Fruit fly (Drosophila melanogaster): ENCODE measurements around the gene CG34404.

Gene CG34404

DNA sequence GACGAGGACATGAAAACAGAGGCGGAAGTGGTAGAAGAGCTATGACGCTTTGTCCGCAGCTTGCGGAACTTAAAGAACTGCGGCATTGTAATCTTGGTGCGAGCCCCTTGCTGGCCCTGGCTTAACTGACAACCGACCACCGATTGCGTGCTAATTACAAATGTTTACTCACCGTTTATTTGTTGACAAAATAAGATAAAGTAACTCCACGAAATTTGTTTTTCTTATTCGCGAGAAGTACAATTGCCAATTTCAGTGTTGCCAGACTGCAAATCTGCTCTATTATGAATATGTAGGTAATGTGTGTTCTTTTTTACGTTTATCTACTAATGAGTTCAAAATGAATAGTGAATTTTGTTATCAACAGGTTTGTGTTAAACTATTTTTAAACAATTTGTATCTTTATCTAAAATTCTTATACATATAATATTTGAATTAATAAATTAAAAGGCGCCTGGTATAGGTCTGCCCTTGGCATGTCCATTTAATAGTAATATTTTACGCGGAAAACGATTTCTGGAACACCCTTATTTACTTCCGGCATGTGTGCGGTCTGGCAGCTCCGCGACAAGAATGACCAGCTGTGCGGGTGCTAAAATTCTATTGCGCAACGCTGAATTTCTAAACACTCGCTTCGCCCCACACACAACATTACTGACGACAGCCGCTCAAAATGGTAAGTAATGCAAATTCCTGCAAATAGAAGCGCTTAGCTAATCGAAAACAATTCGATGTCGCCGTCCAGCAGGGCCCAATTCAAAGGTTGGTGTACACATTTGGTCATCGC lies 10.6 kb downstream of the CG34404 start, which contains the start of the genes Atg4b and Hibch:
Gene Atg4b, minus strand, starts transcription at position 280 of the 787 bp plus-strand sequence.
Gene Hibch, plus strand, starts transcription at position 585 of the 787 bp plus-strand sequence.
- TF ChIP-seq EcR (GFP tag; optimal IDR thresholded peaks at IDR 0.05), result peak; percentile 17
- no peak for TF ChIP-seq D1 (tag; optimal IDR thresholded peaks at IDR 0.05)
- TF ChIP-seq fd96Ca (GFP tag; IDR thresholded peaks at IDR 0.05), result peak; percentile 75; the same call in 2 of the 3 replicates
- TF ChIP-seq CG34367 (tag; optimal IDR thresholded peaks at IDR 0.05), result peak; percentile 68
- no peak for TF ChIP-seq CG13204 (GFP tag; optimal IDR thresholded peaks at IDR 0.05)
- peak; percentile 63 for TF ChIP-seq Snoo (tag; optimal IDR thresholded peaks at IDR 0.05)
- TF ChIP-seq CG15710 (tag; optimal IDR thresholded peaks at IDR 0.05), result peak; percentile 84
- no peak for TF ChIP-seq CG8301 (tag; optimal IDR thresholded peaks at IDR 0.05)
- TF ChIP-seq CG8159 (tag; optimal IDR thresholded peaks at IDR 0.05), result peak; percentile 89
- TF ChIP-seq CG10348 (GFP tag; IDR thresholded peaks at IDR 0.05), result 0 out of 2 replicates have a peak, but pooled peaks have one; percentile 20
- peak; percentile 75 for TF ChIP-seq Ets98B (GFP tag; IDR thresholded peaks at IDR 0.05)
- TF ChIP-seq CG12605 (GFP tag; IDR thresholded peaks at IDR 0.05), result 0 out of 2 replicates have a peak, but pooled peaks have one; percentile 26
- peak; percentile 46; the same call in 1 of the 2 replicates for TF ChIP-seq rn (GFP tag; IDR thresholded peaks at IDR 0.05)
- TF ChIP-seq CG17806 (tag; optimal IDR thresholded peaks at IDR 0.05), result peak; percentile 83
- TF ChIP-seq CG4496 (GFP tag; IDR thresholded peaks at IDR 0.05), result peak; percentile 81
- TF ChIP-seq gl (tag; optimal IDR thresholded peaks at IDR 0.05), result peak; percentile 55
- no peak for TF ChIP-seq Pif1B (GFP tag; optimal IDR thresholded peaks at IDR 0.05)
- peak; percentile 72 for TF ChIP-seq CG32121 (GFP tag; IDR thresholded peaks at IDR 0.05)
- no peak for TF ChIP-seq Pif1A (GFP tag; optimal IDR thresholded peaks at IDR 0.05)
- peak; percentile 77 for TF ChIP-seq CG9948 (tag; optimal IDR thresholded peaks at IDR 0.05)
- TF ChIP-seq CG14655 (GFP tag; optimal IDR thresholded peaks at IDR 0.05), result no peak

DNA sequence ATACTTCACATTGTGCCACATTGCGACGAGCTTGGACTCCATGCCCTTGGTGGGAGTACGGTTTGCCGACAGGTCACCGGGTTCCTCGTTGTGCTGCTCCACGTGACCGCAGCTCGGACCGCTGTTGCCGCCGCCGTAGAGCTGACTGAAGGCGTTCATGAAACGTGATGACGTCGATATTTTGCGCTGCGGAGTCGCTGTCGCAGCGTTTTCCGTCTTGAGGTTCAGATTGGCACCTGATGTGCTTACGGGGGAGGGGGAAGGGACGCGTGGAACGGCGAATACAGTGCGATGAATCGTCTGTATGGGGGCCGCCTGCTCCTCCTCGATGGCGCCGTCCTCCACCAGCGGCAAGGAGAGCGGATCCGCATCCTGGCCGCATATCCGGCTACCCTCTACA lies 11.3 kb downstream of the CG34404 start:
- no peak for TF ChIP-seq CG34367 (tag; optimal IDR thresholded peaks at IDR 0.05)
- no peak for TF ChIP-seq gl (tag; optimal IDR thresholded peaks at IDR 0.05)
- no peak for TF ChIP-seq Pif1A (GFP tag; optimal IDR thresholded peaks at IDR 0.05)
- TF ChIP-seq CG15710 (tag; optimal IDR thresholded peaks at IDR 0.05), result no peak

dm6 chr3R:15354019-15354418 lies 13.4 kb downstream of the CG34404 start:
- TF ChIP-seq Snoo (tag; optimal IDR thresholded peaks at IDR 0.05) (no peak), CG9948 (tag; optimal IDR thresholded peaks at IDR 0.05) (no peak), CG34367 (tag; optimal IDR thresholded peaks at IDR 0.05) (no peak), Ets98B (GFP tag; IDR thresholded peaks at IDR 0.05) (no peak), D1 (tag; optimal IDR thresholded peaks at IDR 0.05) (no peak), CG10348 (GFP tag; IDR thresholded peaks at IDR 0.05) (no peak), Pif1A (GFP tag; optimal IDR thresholded peaks at IDR 0.05) (no peak), Pif1B (GFP tag; optimal IDR thresholded peaks at IDR 0.05) (no peak), CG8159 (tag; optimal IDR thresholded peaks at IDR 0.05) (no peak), rn (GFP tag; IDR thresholded peaks at IDR 0.05) (no peak), CG13204 (GFP tag; optimal IDR thresholded peaks at IDR 0.05) (no peak), CG17806 (tag; optimal IDR thresholded peaks at IDR 0.05) (no peak), EcR (GFP tag; optimal IDR thresholded peaks at IDR 0.05) (no peak), CG15710 (tag; optimal IDR thresholded peaks at IDR 0.05) (no peak), CG4496 (GFP tag; IDR thresholded peaks at IDR 0.05) (no peak), CG12605 (GFP tag; IDR thresholded peaks at IDR 0.05) (no peak)

DNA sequence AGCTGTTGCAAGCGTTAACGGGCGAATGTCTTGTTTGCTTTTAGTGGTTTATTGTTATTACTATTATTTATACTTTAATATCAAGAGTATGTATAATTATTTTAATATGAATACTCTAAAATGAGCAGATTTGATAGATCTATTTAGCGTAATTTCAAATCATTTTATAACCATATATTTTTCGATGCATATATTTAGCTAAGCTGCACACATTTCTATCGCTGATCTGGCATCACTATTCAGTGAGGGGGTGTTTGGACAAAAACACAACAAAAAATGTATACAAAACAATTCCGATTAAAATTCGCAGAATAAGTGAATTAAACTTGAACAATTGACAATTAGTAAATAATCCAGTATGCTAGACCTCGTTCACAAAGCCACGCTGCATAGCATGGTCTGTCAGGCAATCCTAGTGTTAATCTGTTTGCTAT lies 16.5 kb downstream of the CG34404 start, which contains the start of the genes Trs33 and Tmtc4:
Gene Trs33, minus strand, starts transcription at position 3 of the 434 bp plus-strand sequence.
Gene Tmtc4, plus strand, starts transcription at position 233 of the 434 bp plus-strand sequence.
- 0 out of 2 replicates have a peak, but pooled peaks have one; percentile 13 for TF ChIP-seq CG32121 (GFP tag; IDR thresholded peaks at IDR 0.05)
- no peak for TF ChIP-seq CG8159 (tag; optimal IDR thresholded peaks at IDR 0.05)
- peak; percentile 15 for TF ChIP-seq CG17806 (tag; optimal IDR thresholded peaks at IDR 0.05)
- TF ChIP-seq Snoo (tag; optimal IDR thresholded peaks at IDR 0.05), result peak; percentile 28
- TF ChIP-seq CG34367 (tag; optimal IDR thresholded peaks at IDR 0.05), result no peak
- no peak for TF ChIP-seq fd96Ca (GFP tag; IDR thresholded peaks at IDR 0.05)
- peak; percentile 9 for TF ChIP-seq EcR (GFP tag; optimal IDR thresholded peaks at IDR 0.05)
- TF ChIP-seq CG9948 (tag; optimal IDR thresholded peaks at IDR 0.05), result peak; percentile 6
- no peak for TF ChIP-seq gl (tag; optimal IDR thresholded peaks at IDR 0.05)
- peak; percentile 39 for TF ChIP-seq CG15710 (tag; optimal IDR thresholded peaks at IDR 0.05)

DNA sequence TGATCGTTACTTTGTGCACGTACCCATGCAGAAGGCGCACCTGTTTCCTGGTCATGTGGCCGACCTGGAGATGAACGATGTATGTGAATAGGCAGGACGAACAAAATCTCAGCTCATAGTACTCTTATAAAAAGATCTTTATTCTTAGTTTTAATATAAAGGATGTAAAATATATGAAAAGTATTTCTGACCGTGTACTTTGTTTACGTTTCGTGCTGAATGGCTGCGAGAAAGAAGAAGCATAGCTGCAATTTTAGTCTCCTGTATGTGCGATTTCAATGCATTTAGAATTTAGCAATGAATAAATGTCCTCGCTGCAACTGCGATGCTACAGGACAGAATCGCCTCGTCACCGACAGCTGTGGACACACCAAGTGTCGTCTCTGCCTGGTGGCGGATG lies 19.6 kb downstream of the CG34404 start, which contains the start of the genes CG42726 and CG42727:
Gene CG42726, plus strand, starts transcription at position 227 of the 400 bp plus-strand sequence.
Gene CG42727, plus strand, starts transcription at position 227 of the 400 bp plus-strand sequence.
- TF ChIP-seq Snoo (tag; optimal IDR thresholded peaks at IDR 0.05) (peak; percentile 44), CG15710 (tag; optimal IDR thresholded peaks at IDR 0.05) (peak; percentile 49), EcR (GFP tag; optimal IDR thresholded peaks at IDR 0.05) (no peak), Ets98B (GFP tag; IDR thresholded peaks at IDR 0.05) (peak; percentile 18; the same call in 1 of the 2 replicates), CG4496 (GFP tag; IDR thresholded peaks at IDR 0.05) (peak; percentile 63; the same call in 2 of the 3 replicates), CG9948 (tag; optimal IDR thresholded peaks at IDR 0.05) (peak; percentile 17), CG32121 (GFP tag; IDR thresholded peaks at IDR 0.05) (peak; percentile 49; the same call in 1 of the 2 replicates), CG34367 (tag; optimal IDR thresholded peaks at IDR 0.05) (peak; percentile 4), CG17806 (tag; optimal IDR thresholded peaks at IDR 0.05) (peak; percentile 39), CG8159 (tag; optimal IDR thresholded peaks at IDR 0.05) (no peak), D1 (tag; optimal IDR thresholded peaks at IDR 0.05) (no peak), fd96Ca (GFP tag; IDR thresholded peaks at IDR 0.05) (peak; percentile 31; the same call in 1 of the 3 replicates)
